Worm (Caenorhabditis elegans) whole organism, young adult: Measurements from ENCODE around the gene mrpl-10.

Experiments used
- F49E8.2 ChIP-seq: sonication (generic microtip); optimal IDR thresholded peaks from 3 replicates; lab custom pipeline; 2017; ENCODE audit warnings: missing genetic modification characterization, mild to moderate bottlenecking, missing compliant biosample characterization, antibody characterized with exemption, moderate library complexity; ENCODE audit not compliant: insufficient read depth
- F57C9.4 ChIP-seq: sonication (generic microtip); optimal IDR thresholded peaks from 2 replicates; lab custom pipeline; 2017; ENCODE audit warnings: mild to moderate bottlenecking, missing genetic modification characterization, missing compliant biosample characterization
- lin-54 ChIP-seq: fragments of 200-800 bp; sonication (Bioruptor generic); optimal IDR thresholded peaks from 2 replicates; lab custom pipeline; 2018; ENCODE audit warnings: mild to moderate bottlenecking, missing genetic modification characterization, missing compliant biosample characterization
- xnd-1 ChIP-seq: sonication (generic microtip); optimal IDR thresholded peaks from 2 replicates; lab custom pipeline; 2016; ENCODE audit warnings: missing genotype, missing genetic modification reagents, missing genetic modification characterization, missing compliant biosample characterization

DNA sequence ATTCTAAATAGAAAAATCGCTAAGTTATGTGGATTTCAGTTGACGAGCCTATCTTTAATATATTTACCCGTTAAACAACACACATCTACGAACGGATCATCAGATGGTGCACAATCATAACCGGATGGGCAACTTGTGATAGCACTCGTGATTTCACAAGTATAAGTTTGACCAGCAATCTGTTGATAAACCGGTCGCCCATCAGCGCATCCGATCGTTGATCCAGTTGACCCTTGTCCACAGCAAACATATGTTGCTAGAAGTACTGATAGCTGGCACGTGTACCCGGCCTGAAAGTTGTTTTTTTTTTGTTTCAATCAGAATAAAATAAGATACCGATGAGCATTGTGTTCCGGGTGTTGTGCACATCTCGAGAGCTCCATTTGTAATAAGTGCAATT is 10.6 kb downstream of the mrpl-10 start:
- TF ChIP-seq F57C9.4 (tag; lab: Kevin White, UChicago), result no peak
- TF ChIP-seq lin-54, result no peak
- TF ChIP-seq xnd-1 (tag; lab: Kevin White, UChicago), result no peak
- TF ChIP-seq F49E8.2 (tag; lab: Kevin White, UChicago), result no peak
